Comparison of ENCODE assay signal across 2 worm cellular contexts in genomic region chrII:10558345-10558744, ce11.
TF ChIP-seq lines count a peak whose summit lies in the region.

No protein-coding gene starts in this region.

TF ChIP-seq in whole organism, L1 larva, 84 proteins besides CTCF, POLR2A, EP300 and RAD21 (continued from another document):
- TF ChIP-seq nhr-19 (GFP tag; conservative IDR thresholded peaks at IDR 0.05; lab: Robert Waterston, UW) = peak; percentile 34; the same call in 1 of the 2 replicates
- peak; percentile 41 to 43 for TF ChIP-seq lsy-2 (tag; optimal IDR thresholded peaks at IDR 0.05; lab: Kevin White, UChicago)
- TF ChIP-seq lin-14 (GFP tag; optimal IDR thresholded peaks at IDR 0.05; lab: Kevin White, UChicago) = peak; percentile 61
- peak; percentile 14 for TF ChIP-seq ztf-4 (tag; optimal IDR thresholded peaks at IDR 0.05; lab: Kevin White, UChicago)
- peak; percentile 45 for TF ChIP-seq lir-3 (tag; optimal IDR thresholded peaks at IDR 0.05; lab: Kevin White, UChicago; ENCODE audit: poor library complexity)
- TF ChIP-seq nhr-11 (tag; optimal IDR thresholded peaks at IDR 0.05; lab: Kevin White, UChicago) = peak; percentile 1

TF ChIP-seq in whole organism, L3 larva, 47 proteins besides CTCF, POLR2A, EP300 and RAD21 (continued from another document):
- TF ChIP-seq pqm-1 (tag; optimal IDR thresholded peaks at IDR 0.05; lab: Kevin White, UChicago) = no peak
